Fruit fly (Drosophila melanogaster): ENCODE measurements around the gene CG14316.
A peak's percentile ranks its signal among the peaks of the same experiment; 100 is the strongest.

Gene CG14316

DNA sequence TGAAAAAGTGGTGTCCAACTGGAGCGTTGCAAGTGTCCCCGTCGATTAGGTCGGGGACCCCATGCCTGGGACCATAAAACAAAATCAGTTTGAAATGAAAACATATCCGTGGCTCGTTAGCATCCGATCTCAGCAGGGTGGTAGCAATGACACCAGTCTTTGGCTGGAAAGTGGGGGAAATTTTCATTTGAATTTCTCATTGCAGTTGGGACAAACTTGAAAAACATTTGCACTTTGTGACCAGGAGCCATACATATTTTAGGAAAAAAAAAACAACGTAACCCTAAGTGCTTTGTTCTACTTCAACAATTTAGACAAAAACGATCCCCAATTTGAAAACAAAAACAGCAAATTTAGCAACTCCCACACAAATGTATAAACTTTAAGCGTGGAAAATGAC is at the start of gene CG14316:
Gene CG14316 (plus strand): TSS at position 301 of the 400 bp plus-strand sequence.
- TF ChIP-seq Pdp1 (GFP tag; optimal IDR thresholded peaks at IDR 0.05), result no peak
- TF ChIP-seq HLH3B (GFP tag; IDR thresholded peaks at IDR 0.05), result no peak
- no peak for TF ChIP-seq gcm2 (GFP tag; optimal IDR thresholded peaks at IDR 0.05)
- no peak for TF ChIP-seq pzg (GFP tag; optimal IDR thresholded peaks at IDR 0.05)
- no peak for TF ChIP-seq Kr (GFP tag; optimal IDR thresholded peaks at IDR 0.05)
- TF ChIP-seq CG17359 (tag; optimal IDR thresholded peaks at IDR 0.05), result no peak
- TF ChIP-seq cg (GFP tag; optimal IDR thresholded peaks at IDR 0.05), result no peak

- TF ChIP-seq cas (GFP tag; IDR thresholded peaks at IDR 0.05), result no peak
- no peak for TF ChIP-seq tgo (GFP tag; IDR thresholded peaks at IDR 0.05)
- no peak for TF ChIP-seq sna (GFP tag; IDR thresholded peaks at IDR 0.05; ENCODE audit: partially characterized antibody)
- no peak for TF ChIP-seq z (GFP tag; IDR thresholded peaks at IDR 0.05)
- TF ChIP-seq CG14014 (GFP tag; IDR thresholded peaks at IDR 0.05), result no peak
- TF ChIP-seq CG32772 (GFP tag; IDR thresholded peaks at IDR 0.05), result no peak
- TF ChIP-seq Sin3A (optimal IDR thresholded peaks at IDR 0.05), result no peak
- 0 out of 2 replicates have a peak, but pooled peaks have one; percentile 11 for TF ChIP-seq NFAT (GFP tag; IDR thresholded peaks at IDR 0.05)
- no peak for TF ChIP-seq CG10366 (GFP tag; IDR thresholded peaks at IDR 0.05)
- TF ChIP-seq C15 (GFP tag; IDR thresholded peaks at IDR 0.05), result no peak
- no peak for TF ChIP-seq Hr51 (GFP tag; optimal IDR thresholded peaks at IDR 0.05)
- TF ChIP-seq CG5953 (GFP tag; IDR thresholded peaks at IDR 0.05), result no peak
- TF ChIP-seq p53 (GFP tag; optimal IDR thresholded peaks at IDR 0.05), result no peak
- no peak for TF ChIP-seq caup (GFP tag; optimal IDR thresholded peaks at IDR 0.05; ENCODE audit: severe bottlenecking)
- no peak for TF ChIP-seq gce (GFP tag; IDR thresholded peaks at IDR 0.05)
- TF ChIP-seq dimm (GFP tag; IDR thresholded peaks at IDR 0.05), result no peak
- TF ChIP-seq Nf-YB (GFP tag; optimal IDR thresholded peaks at IDR 0.05), result peak; percentile 48
- no peak for TF ChIP-seq CG4820 (GFP tag; optimal IDR thresholded peaks at IDR 0.05)
- TF ChIP-seq CG13775 (GFP tag; optimal IDR thresholded peaks at IDR 0.05), result no peak
- TF ChIP-seq cad (GFP tag; optimal IDR thresholded peaks at IDR 0.05), result no peak
- peak; percentile 83 for TF ChIP-seq CG12769 (tag; optimal IDR thresholded peaks at IDR 0.05)
- 0 out of 3 replicates have a peak, but pooled peaks have one; percentile 12 for TF ChIP-seq sr (GFP tag; IDR thresholded peaks at IDR 0.05)
- no peak for TF ChIP-seq org-1 (GFP tag; optimal IDR thresholded peaks at IDR 0.05)
- TF ChIP-seq CG11398 (GFP tag; optimal IDR thresholded peaks at IDR 0.05), result no peak
- TF ChIP-seq Hey (tag; optimal IDR thresholded peaks at IDR 0.05), result no peak
- no peak for TF ChIP-seq CG17612 (GFP tag; IDR thresholded peaks at IDR 0.05)
- no peak for TF ChIP-seq CG7372 (GFP tag; IDR thresholded peaks at IDR 0.05)
- no peak for TF ChIP-seq CG17385 (GFP tag; optimal IDR thresholded peaks at IDR 0.05)
- no peak for TF ChIP-seq Rfx (GFP tag; IDR thresholded peaks at IDR 0.05)
- no peak for TF ChIP-seq CG8089 (GFP tag; optimal IDR thresholded peaks at IDR 0.05)
- TF ChIP-seq CG7987 (GFP tag; optimal IDR thresholded peaks at IDR 0.05), result no peak
- no peak for TF ChIP-seq toy (GFP tag; IDR thresholded peaks at IDR 0.05)
- TF ChIP-seq so (GFP tag; IDR thresholded peaks at IDR 0.05), result 0 out of 3 replicates have a peak, but pooled peaks have one; percentile 28
- no peak for TF ChIP-seq CG10431 (GFP tag; optimal IDR thresholded peaks at IDR 0.05)
- no peak for TF ChIP-seq BEAF-32 (GFP tag; optimal IDR thresholded peaks at IDR 0.05)
- TF ChIP-seq Med (GFP tag), result peak; percentile 58
- no peak for TF ChIP-seq CG10267 (tag; optimal IDR thresholded peaks at IDR 0.05)
- TF ChIP-seq sens-2 (GFP tag; IDR thresholded peaks at IDR 0.05), result no peak
- TF ChIP-seq CG10543 (GFP tag; optimal IDR thresholded peaks at IDR 0.05), result peak; percentile 11
- no peak for TF ChIP-seq lola (GFP tag; optimal IDR thresholded peaks at IDR 0.05)
- TF ChIP-seq pum (GFP tag; optimal IDR thresholded peaks at IDR 0.05), result no peak
- TF ChIP-seq crol (GFP tag; IDR thresholded peaks at IDR 0.05), result peak; percentile 54; the same call in 1 of the 2 replicates
- TF ChIP-seq CG17912 (GFP tag; optimal IDR thresholded peaks at IDR 0.05), result no peak
These were observed 48.6 kb upstream of the CG14316 start for dm6 chr3R:18103196-18103809.

Measured in whole organism, embryonic.